Worm (Caenorhabditis elegans) whole organism, late embryonic: ENCODE data around the gene F31B12.3.

Source experiments
- C08G9.2 ChIP-seq: sonication (generic microtip); optimal IDR thresholded peaks from 2 replicates; lab custom pipeline; 2016; ENCODE audit warnings: mild to moderate bottlenecking, missing genetic modification characterization, moderate library complexity, missing compliant biosample characterization
- C38D4.7 ChIP-seq: fragments of 200-800 bp; sonication (Bioruptor generic); optimal IDR thresholded peaks from 2 replicates; lab custom pipeline; 2018; ENCODE audit warnings: mild to moderate bottlenecking, missing genetic modification characterization, moderate library complexity, missing compliant biosample characterization
- K02D7.2 ChIP-seq: sonication (generic microtip); optimal IDR thresholded peaks from 2 replicates; lab custom pipeline; 2017; ENCODE audit warnings: mild to moderate bottlenecking, missing genetic modification characterization, missing compliant biosample characterization
- K09A11.1 ChIP-seq: sonication (generic microtip); optimal IDR thresholded peaks from 2 replicates; lab custom pipeline; 2017; ENCODE audit warnings: antibody characterized with exemption, mild to moderate bottlenecking, missing genetic modification characterization, missing compliant biosample characterization; ENCODE audit not compliant: insufficient read depth
- ama-1 ChIP-seq: fragments of 150-350 bp; optimal IDR thresholded peaks from 2 replicates; lab custom pipeline; 2014
- ceh-14 ChIP-seq: sonication (generic microtip); optimal IDR thresholded peaks from 2 replicates; lab custom pipeline; 2016; ENCODE audit warnings: missing genotype, missing genetic modification characterization, missing compliant biosample characterization
- ceh-18 ChIP-seq: sonication (generic microtip); optimal IDR thresholded peaks from 2 replicates; lab custom pipeline; 2016; ENCODE audit warnings: missing genetic modification characterization, missing compliant biosample characterization
- ceh-2 ChIP-seq: sonication (generic microtip); optimal IDR thresholded peaks from 2 replicates; lab custom pipeline; 2016; ENCODE audit warnings: missing genotype, missing genetic modification characterization, missing compliant biosample characterization
- ceh-24 ChIP-seq: sonication (generic microtip); optimal IDR thresholded peaks from 2 replicates; lab custom pipeline; 2016; ENCODE audit warnings: mild to moderate bottlenecking, missing genetic modification characterization, missing compliant biosample characterization
- ceh-34 ChIP-seq: sonication (generic microtip); optimal IDR thresholded peaks from 2 replicates; lab custom pipeline; 2016; ENCODE audit warnings: mild to moderate bottlenecking, missing genetic modification characterization, missing compliant biosample characterization
- ceh-45 ChIP-seq: fragments of 200-800 bp; sonication (Bioruptor generic); IDR thresholded peaks from 2 replicates; pipeline ENCODE4 v1.3.6; 2022; ENCODE audit warnings: missing genetic modification reagents, missing genetic modification characterization, missing compliant biosample characterization
- ceh-6 ChIP-seq: fragments of 200-800 bp; sonication (Bioruptor generic); optimal IDR thresholded peaks from 2 replicates; lab custom pipeline; 2018; ENCODE audit warnings: mild to moderate bottlenecking, missing genetic modification characterization, missing compliant biosample characterization
- ceh-9 ChIP-seq: sonication (generic microtip); optimal IDR thresholded peaks from 2 replicates; lab custom pipeline; 2016; ENCODE audit warnings: mild to moderate bottlenecking, missing genetic modification characterization, inconsistent platforms, missing compliant biosample characterization
- dve-1 ChIP-seq: sonication (generic microtip); optimal IDR thresholded peaks from 2 replicates; lab custom pipeline; 2017; ENCODE audit warnings: antibody characterized with exemption, mild to moderate bottlenecking, missing genetic modification characterization, missing compliant biosample characterization
- fkh-10 ChIP-seq: fragments of 150-350 bp; optimal IDR thresholded peaks from 2 replicates; lab custom pipeline; 2014; ENCODE audit warnings: missing biosample characterization, missing genetic modification reagents, missing genetic modification characterization
- gmeb-2 ChIP-seq: sonication (generic microtip); optimal IDR thresholded peaks from 2 replicates; lab custom pipeline; 2016; ENCODE audit warnings: missing genetic modification characterization, inconsistent platforms, missing compliant biosample characterization
- hlh-13 ChIP-seq: fragments of 200-800 bp; sonication (Bioruptor generic); optimal IDR thresholded peaks from 2 replicates; lab custom pipeline; 2018; ENCODE audit warnings: mild to moderate bottlenecking, missing genetic modification characterization, missing compliant biosample characterization
- hlh-15 ChIP-seq: sonication (generic microtip); optimal IDR thresholded peaks from 2 replicates; lab custom pipeline; 2016; ENCODE audit warnings: missing genetic modification characterization, missing compliant biosample characterization
- hlh-30 ChIP-seq: sonication (generic microtip); optimal IDR thresholded peaks from 2 replicates; lab custom pipeline; 2017; ENCODE audit warnings: antibody characterized with exemption, missing genetic modification characterization, missing compliant biosample characterization; ENCODE audit not compliant: insufficient read depth
- hlh-6 ChIP-seq: sonication (generic microtip); optimal IDR thresholded peaks from 2 replicates; lab custom pipeline; 2016; ENCODE audit warnings: missing genotype, missing genetic modification characterization, missing compliant biosample characterization
- lim-6 ChIP-seq: sonication (generic microtip); optimal IDR thresholded peaks from 2 replicates; lab custom pipeline; 2016; ENCODE audit warnings: missing genetic modification characterization, missing compliant biosample characterization
- madf-2 ChIP-seq: sonication (generic microtip); optimal IDR thresholded peaks from 2 replicates; lab custom pipeline; 2017; ENCODE audit warnings: missing genetic modification characterization, missing compliant biosample characterization
- mec-3 ChIP-seq: sonication (generic microtip); optimal IDR thresholded peaks from 2 replicates; lab custom pipeline; 2016; ENCODE audit warnings: borderline replicate concordance, missing genetic modification characterization, missing compliant biosample characterization
- odd-2 ChIP-seq: sonication (generic microtip); optimal IDR thresholded peaks from 2 replicates; lab custom pipeline; 2017; ENCODE audit warnings: antibody characterized with exemption, mild to moderate bottlenecking, missing genetic modification characterization, missing compliant biosample characterization
- pat-9 ChIP-seq: fragments of 200-800 bp; sonication (Bioruptor generic); optimal IDR thresholded peaks from 2 replicates; lab custom pipeline; 2018; ENCODE audit warnings: mild to moderate bottlenecking, missing genetic modification characterization, moderate library complexity, missing compliant biosample characterization
- pha-2 ChIP-seq: sonication (generic microtip); optimal IDR thresholded peaks from 2 replicates; lab custom pipeline; 2017; ENCODE audit warnings: mild to moderate bottlenecking, missing genetic modification characterization, missing compliant biosample characterization
- pqm-1 ChIP-seq: sonication (generic microtip); optimal IDR thresholded peaks from 2 replicates; lab custom pipeline; 2016; ENCODE audit warnings: missing genetic modification characterization, missing compliant biosample characterization
- pros-1 ChIP-seq: fragments of 150-350 bp; optimal IDR thresholded peaks from 2 replicates; lab custom pipeline; 2014; ENCODE audit warnings: missing biosample characterization, missing genetic modification reagents, missing genetic modification characterization
- ref-2 ChIP-seq: sonication (generic microtip); optimal IDR thresholded peaks from 2 replicates; lab custom pipeline; 2016; ENCODE audit warnings: missing genetic modification characterization, missing compliant biosample characterization
- rnt-1 ChIP-seq: sonication (generic microtip); optimal IDR thresholded peaks from 2 replicates; lab custom pipeline; 2016; ENCODE audit warnings: missing genetic modification characterization, missing compliant biosample characterization
- sdc-2 ChIP-seq: sonication (generic microtip); optimal IDR thresholded peaks from 2 replicates; lab custom pipeline; 2016; ENCODE audit warnings: missing genotype, missing genetic modification characterization, missing compliant biosample characterization
- syd-9 ChIP-seq: sonication (generic microtip); optimal IDR thresholded peaks from 2 replicates; lab custom pipeline; 2016; ENCODE audit warnings: mild to moderate bottlenecking, missing genetic modification characterization, moderate library complexity, missing compliant biosample characterization
- tbx-2 ChIP-seq: sonication (generic microtip); optimal IDR thresholded peaks from 2 replicates; lab custom pipeline; 2016; ENCODE audit warnings: missing genetic modification characterization, missing compliant biosample characterization
- unc-3 ChIP-seq, 2 experiments: fragments of 200-800 bp in 1 of 2; sonication (Bioruptor generic) in 1 of 2; sonication (generic microtip) in 1 of 2; conservative IDR thresholded peaks in 1 of 2; optimal IDR thresholded peaks in 1 of 2; 2 replicates each; pipeline versions ENCODE4 v1.3.6 to Lab custom; 2016 to 2022; ENCODE audit warnings: missing compliant biosample characterization in 2 of 2, missing genetic modification characterization in 2 of 2, missing genetic modification reagents in 1 of 2
- unc-55 ChIP-seq: sonication (generic microtip); optimal IDR thresholded peaks from 2 replicates; lab custom pipeline; 2017; ENCODE audit warnings: missing biosample characterization, missing genetic modification reagents, missing genetic modification characterization
- unc-86 ChIP-seq: sonication (generic microtip); optimal IDR thresholded peaks from 2 replicates; lab custom pipeline; 2016; ENCODE audit warnings: missing genetic modification characterization, missing compliant biosample characterization
- ztf-16 ChIP-seq: sonication (generic microtip); optimal IDR thresholded peaks from 2 replicates; lab custom pipeline; 2017; ENCODE audit warnings: missing genetic modification characterization, missing compliant biosample characterization

Gene F31B12.3

ce11 chrX:10821160-10821559 lies 749 bp upstream of the F31B12.3 start (continued):
- TF ChIP-seq odd-2 (tag; lab: Kevin White, UChicago) (no peak), sdc-2 (tag; lab: Kevin White, UChicago) (peak; percentile 71), unc-86 (tag; lab: Kevin White, UChicago) (peak; percentile 2), ceh-45 (GFP tag; lab: Robert Waterston, UW) (no peak), K02D7.2 (tag; lab: Kevin White, UChicago) (peak; percentile 19), pat-9 (tag; lab: Kevin White, UChicago) (peak; percentile 43), ceh-2 (tag; lab: Kevin White, UChicago) (peak; percentile 3), gmeb-2 (tag; lab: Kevin White, UChicago) (peak; percentile 58), ceh-24 (tag; lab: Kevin White, UChicago) (no peak), hlh-13 (peak; percentile 35), ceh-14 (tag; lab: Kevin White, UChicago) (peak; percentile 14), ztf-16 (tag; lab: Kevin White, UChicago) (peak; percentile 30), unc-55 (GFP tag; lab: Kevin White, UChicago) (no peak), syd-9 (tag; lab: Kevin White, UChicago) (peak; percentile 43), K09A11.1 (tag; lab: Kevin White, UChicago) (no peak), ceh-34 (tag; lab: Kevin White, UChicago) (peak; percentile 20), fkh-10 (GFP tag; lab: Kevin White, UChicago) (no peak), mec-3 (peak; percentile 41), hlh-6 (peak; percentile 56), pqm-1 (tag; lab: Kevin White, UChicago) (no peak), rnt-1 (tag; lab: Kevin White, UChicago) (peak; percentile 50), C08G9.2 (peak; percentile 56), dve-1 (tag; lab: Kevin White, UChicago) (peak; percentile 50), unc-3 (GFP tag; conservative IDR thresholded peaks at IDR 0.05; lab: Robert Waterston, UW) (no peak), unc-3 (tag; optimal IDR thresholded peaks at IDR 0.05; lab: Kevin White, UChicago) (no peak), hlh-30 (no peak)

ce11 chrX:10804441-10804840 lies 16.0 kb downstream of the F31B12.3 start, which contains the start of gene F31B12.4:
TSS of gene F31B12.4 (plus strand) at chrX:10804741.
- TF ChIP-seq ceh-2 (tag; lab: Kevin White, UChicago): no peak
- no peak for TF ChIP-seq ama-1 (lab: Kevin White, UChicago)
- TF ChIP-seq ceh-9: no peak
- TF ChIP-seq lim-6 (tag; lab: Kevin White, UChicago): no peak
- no peak for TF ChIP-seq sdc-2 (tag; lab: Kevin White, UChicago)
- no peak for TF ChIP-seq hlh-15 (tag; lab: Kevin White, UChicago)
- TF ChIP-seq K02D7.2 (tag; lab: Kevin White, UChicago): no peak
- no peak for TF ChIP-seq ceh-45 (GFP tag; lab: Robert Waterston, UW)
- TF ChIP-seq ceh-18 (tag; lab: Kevin White, UChicago): no peak
- TF ChIP-seq, all 69 proteins: peak for 0

ce11 chrX:10794647-10795046 lies 25.8 kb downstream of the F31B12.3 start, which contains the start of gene T05A10.6:
TSS of gene T05A10.6 (minus strand) at chrX:10794747.
- TF ChIP-seq pha-2 (no peak), madf-2 (no peak), ceh-6 (GFP tag; lab: Kevin White, UChicago) (no peak), ref-2 (tag; lab: Kevin White, UChicago) (no peak), tbx-2 (tag; lab: Kevin White, UChicago) (no peak)

ce11 chrX:10792435-10792834 lies 28.0 kb downstream of the F31B12.3 start, which contains the start of gene vap-2:
TSS of gene vap-2 (minus strand) at chrX:10792535.
- no peak for TF ChIP-seq C38D4.7
- TF ChIP-seq pat-9 (tag; lab: Kevin White, UChicago): no peak
- no peak for TF ChIP-seq pros-1 (tag; lab: Kevin White, UChicago)
